Worm (Caenorhabditis elegans) whole organism, L4 larva: ENCODE measurements around the gene acl-9.

Experiments used
- D1046.2 ChIP-seq: fragments of 200-800 bp; sonication (Bioruptor generic); IDR thresholded peaks from 2 replicates; pipeline ENCODE4 v1.3.6; 2022; ENCODE audit warnings: missing genetic modification characterization, missing compliant biosample characterization
- F10B5.3 ChIP-seq: sonication (generic microtip); optimal IDR thresholded peaks from 2 replicates; lab custom pipeline; 2016; ENCODE audit warnings: mild to moderate bottlenecking, missing genetic modification characterization, missing compliant biosample characterization
- F37D6.2 ChIP-seq: sonication (generic microtip); optimal IDR thresholded peaks from 2 replicates; lab custom pipeline; 2016; ENCODE audit warnings: mild to moderate bottlenecking, missing genetic modification characterization, missing compliant biosample characterization
- F49E8.2 ChIP-seq: sonication (generic microtip); optimal IDR thresholded peaks from 2 replicates; lab custom pipeline; 2016; ENCODE audit warnings: missing compliant biosample characterization, mild to moderate bottlenecking, missing genetic modification characterization, borderline replicate concordance
- Y48G9A.11 ChIP-seq: fragments of 200-800 bp; sonication (Bioruptor generic); IDR thresholded peaks from 2 replicates; pipeline ENCODE4 v1.3.6; 2022; ENCODE audit warnings: missing genetic modification reagents, missing genetic modification characterization, missing compliant biosample characterization
- ama-1 ChIP-seq: fragments of 150-350 bp; optimal IDR thresholded peaks from 2 replicates; lab custom pipeline; 2014; ENCODE audit warnings: inconsistent platforms, mixed read lengths
- attf-4 ChIP-seq: sonication (generic microtip); optimal IDR thresholded peaks from 3 replicates; lab custom pipeline; 2017; ENCODE audit warnings: missing biosample characterization, missing genetic modification characterization
- ctbp-1 ChIP-seq: fragments of 200-800 bp; sonication (Bioruptor generic); IDR thresholded peaks from 2 replicates; pipeline ENCODE4 v1.3.6; 2022; ENCODE audit warnings: missing genetic modification reagents, missing genetic modification characterization, missing compliant biosample characterization
- daf-16 ChIP-seq, 3 experiments: sonication (generic microtip); optimal IDR thresholded peaks; 2 replicates each; lab custom pipeline; 2016 to 2017; ENCODE audit warnings: missing genetic modification characterization in 3 of 3, missing genetic modification reagents in 3 of 3, mild to moderate bottlenecking in 2 of 3, missing compliant biosample characterization in 2 of 3, missing biosample characterization in 1 of 3, moderate library complexity in 1 of 3
- daf-8 ChIP-seq: fragments of 200-800 bp; sonication (Bioruptor generic); IDR thresholded peaks from 2 replicates; pipeline ENCODE4 v1.3.6; 2022; ENCODE audit warnings: missing genetic modification characterization, missing compliant biosample characterization
- dmd-6 ChIP-seq: fragments of 200-800 bp; sonication (Bioruptor generic); IDR thresholded peaks from 2 replicates; pipeline ENCODE4 v1.3.6; 2022; ENCODE audit warnings: missing genetic modification reagents, missing genetic modification characterization, missing compliant biosample characterization
- dmd-8 ChIP-seq: fragments of 200-800 bp; sonication (Bioruptor generic); IDR thresholded peaks from 2 replicates; pipeline ENCODE4 v1.3.6; 2022; ENCODE audit warnings: missing genetic modification characterization, missing compliant biosample characterization
- dmd-9 ChIP-seq: fragments of 200-800 bp; sonication (Bioruptor generic); IDR thresholded peaks from 2 replicates; pipeline ENCODE4 v1.3.6; 2022; ENCODE audit warnings: missing genetic modification reagents, missing genetic modification characterization, missing compliant biosample characterization
- egl-27 ChIP-seq: sonication (generic microtip); optimal IDR thresholded peaks from 3 replicates; lab custom pipeline; 2017; ENCODE audit warnings: missing biosample characterization, missing genetic modification reagents, missing genetic modification characterization
- egl-43 ChIP-seq: fragments of 200-800 bp; sonication (Bioruptor generic); IDR thresholded peaks from 2 replicates; pipeline ENCODE4 v1.3.6; 2022; ENCODE audit warnings: missing genetic modification reagents, missing genetic modification characterization, missing compliant biosample characterization
- fos-1 ChIP-seq: fragments of 150-350 bp; optimal IDR thresholded peaks from 2 replicates; lab custom pipeline; 2014; ENCODE audit warnings: missing biosample characterization, missing genetic modification characterization
- gei-8 ChIP-seq: fragments of 200-800 bp; sonication (Bioruptor generic); optimal IDR thresholded peaks from 2 replicates; lab custom pipeline; 2018; ENCODE audit warnings: mild to moderate bottlenecking, missing genetic modification characterization, missing compliant biosample characterization
- hif-1 ChIP-seq, 2 experiments: sonication (generic microtip); optimal IDR thresholded peaks; 2 replicates each; lab custom pipeline; 2016 to 2017; ENCODE audit warnings: missing compliant biosample characterization in 2 of 2, missing genetic modification characterization in 2 of 2, missing genetic modification reagents in 2 of 2, missing genotype in 2 of 2, mild to moderate bottlenecking in 1 of 2
- hlh-11 ChIP-seq: fragments of 200-800 bp; sonication (Bioruptor generic); optimal IDR thresholded peaks from 2 replicates; lab custom pipeline; 2018; ENCODE audit warnings: mild to moderate bottlenecking, missing genetic modification characterization, missing compliant biosample characterization
- hlh-30 ChIP-seq: sonication (generic microtip); optimal IDR thresholded peaks from 2 replicates; lab custom pipeline; 2017; ENCODE audit warnings: antibody characterized with exemption, mild to moderate bottlenecking, missing genetic modification characterization, missing compliant biosample characterization; ENCODE audit not compliant: insufficient read depth
- hmg-1.1 ChIP-seq: fragments of 200-800 bp; sonication (Bioruptor generic); IDR thresholded peaks from 2 replicates; pipeline ENCODE4 v1.3.6; 2022; ENCODE audit warnings: missing genetic modification reagents, missing genetic modification characterization, missing compliant biosample characterization
- jun-1 ChIP-seq: fragments of 150-350 bp; optimal IDR thresholded peaks from 2 replicates; lab custom pipeline; 2014; ENCODE audit warnings: missing biosample characterization, missing genetic modification reagents, missing genetic modification characterization
- lim-7 ChIP-seq: fragments of 200-800 bp; sonication (Bioruptor generic); IDR thresholded peaks from 2 replicates; pipeline ENCODE4 v1.3.6; 2022; ENCODE audit warnings: missing genetic modification characterization, missing compliant biosample characterization
- lin-1 ChIP-seq: fragments of 200-800 bp; sonication (Bioruptor generic); IDR thresholded peaks from 2 replicates; pipeline ENCODE4 v1.3.6; 2022; ENCODE audit warnings: missing genetic modification reagents, missing genetic modification characterization, missing compliant biosample characterization
- lin-38 ChIP-seq: fragments of 200-800 bp; sonication (Bioruptor generic); IDR thresholded peaks from 2 replicates; pipeline ENCODE4 v1.3.6; 2022; ENCODE audit warnings: missing genetic modification reagents, missing genetic modification characterization, missing compliant biosample characterization
- lsy-2 ChIP-seq, 2 experiments: fragments of 150-350 bp in 1 of 2; sonication (generic microtip) in 1 of 2; optimal IDR thresholded peaks; 2 replicates each; lab custom pipeline; 2014 to 2017; ENCODE audit warnings: missing biosample characterization in 2 of 2, missing genetic modification characterization in 2 of 2
- madf-5 ChIP-seq, 2 experiments: fragments of 200-800 bp; sonication (Bioruptor generic); IDR thresholded peaks; 2 replicates each; pipeline ENCODE4 v1.3.6; 2022; ENCODE audit warnings: missing compliant biosample characterization in 2 of 2, missing genetic modification characterization in 2 of 2
- mdt-29 ChIP-seq: fragments of 200-800 bp; sonication (Bioruptor generic); IDR thresholded peaks from 2 replicates; pipeline ENCODE4 v1.3.6; 2022; ENCODE audit warnings: missing genetic modification reagents, missing genetic modification characterization, missing compliant biosample characterization
- mxl-2 ChIP-seq: fragments of 200-800 bp; sonication (Bioruptor generic); conservative IDR thresholded peaks from 2 replicates; pipeline ENCODE4 v1.3.6; 2022; ENCODE audit warnings: missing genetic modification reagents, missing genetic modification characterization, missing compliant biosample characterization
- nhr-10 ChIP-seq: fragments of 150-350 bp; optimal IDR thresholded peaks from 2 replicates; lab custom pipeline; 2014; ENCODE audit warnings: missing biosample characterization, missing genetic modification characterization
- nhr-11 ChIP-seq: fragments of 150-350 bp; optimal IDR thresholded peaks from 2 replicates; lab custom pipeline; 2014; ENCODE audit warnings: missing biosample characterization, missing genetic modification characterization
- nhr-25 ChIP-seq: sonication (generic microtip); optimal IDR thresholded peaks from 2 replicates; lab custom pipeline; 2017; ENCODE audit warnings: missing genetic modification characterization, mild to moderate bottlenecking, missing compliant biosample characterization, antibody characterized with exemption, moderate library complexity, borderline replicate concordance; ENCODE audit not compliant: insufficient read depth
- nhr-28 ChIP-seq: fragments of 150-350 bp; optimal IDR thresholded peaks from 2 replicates; lab custom pipeline; 2014; ENCODE audit warnings: missing biosample characterization, missing genetic modification characterization
- nhr-48 ChIP-seq: sonication (generic microtip); optimal IDR thresholded peaks from 2 replicates; lab custom pipeline; 2016; ENCODE audit warnings: mild to moderate bottlenecking, missing genetic modification characterization, missing compliant biosample characterization
- php-3 ChIP-seq: fragments of 200-800 bp; sonication (Bioruptor generic); IDR thresholded peaks from 2 replicates; pipeline ENCODE4 v1.3.6; 2022; ENCODE audit warnings: missing genetic modification reagents, missing genetic modification characterization, missing compliant biosample characterization
- saeg-2 ChIP-seq: fragments of 200-800 bp; sonication (Bioruptor generic); IDR thresholded peaks from 2 replicates; pipeline ENCODE4 v1.3.6; 2022; ENCODE audit warnings: missing genetic modification reagents, missing genetic modification characterization, missing compliant biosample characterization
- sdz-12 ChIP-seq: fragments of 200-800 bp; sonication (Bioruptor generic); optimal IDR thresholded peaks from 2 replicates; lab custom pipeline; 2018; ENCODE audit warnings: mild to moderate bottlenecking, missing genetic modification characterization, missing compliant biosample characterization
- set-16 ChIP-seq: fragments of 200-800 bp; sonication (Bioruptor generic); IDR thresholded peaks from 2 replicates; pipeline ENCODE4 v1.3.6; 2022; ENCODE audit warnings: missing genetic modification reagents, missing genetic modification characterization, missing compliant biosample characterization
- skn-1 ChIP-seq: fragments of 150-350 bp; optimal IDR thresholded peaks from 2 replicates; lab custom pipeline; 2014; ENCODE audit warnings: missing biosample characterization, missing genetic modification characterization
- snpc-1.2 ChIP-seq: fragments of 200-800 bp; sonication (Bioruptor generic); IDR thresholded peaks from 2 replicates; pipeline ENCODE4 v1.3.6; 2022; ENCODE audit warnings: missing genetic modification reagents, missing genetic modification characterization, missing compliant biosample characterization
- spr-3 ChIP-seq: fragments of 200-800 bp; sonication (Bioruptor generic); optimal IDR thresholded peaks from 2 replicates; lab custom pipeline; 2018; ENCODE audit warnings: mild to moderate bottlenecking, missing genetic modification characterization, missing compliant biosample characterization
- unc-62 ChIP-seq, 3 experiments: fragments of 150-350 bp in 1 of 3; sonication (generic microtip); optimal IDR thresholded peaks in 2 of 3; peaks in 1 of 3; 1 replicate in 1 of 3; 2 replicates in 2 of 3; lab custom pipeline; 2014 to 2017; ENCODE audit warnings: missing biosample characterization in 3 of 3, missing genetic modification characterization in 3 of 3, missing genetic modification reagents in 3 of 3, missing genotype in 1 of 3
- zfp-3 ChIP-seq: fragments of 200-800 bp; sonication (Bioruptor generic); conservative IDR thresholded peaks from 2 replicates; pipeline ENCODE4 v1.3.6; 2022; ENCODE audit warnings: missing genetic modification reagents, missing genetic modification characterization, missing compliant biosample characterization
- zip-2 ChIP-seq: fragments of 150-350 bp; optimal IDR thresholded peaks from 2 replicates; lab custom pipeline; 2014; ENCODE audit warnings: missing biosample characterization, missing genetic modification characterization

Gene acl-9

ce11 chrV:6425927-6426326, 27.1 kb upstream of the acl-9 start, which contains the start of gene T05H4.11 (continued):
- TF ChIP-seq F49E8.2 = no peak
- no peak for TF ChIP-seq attf-4 (tag; lab: Kevin White, UChicago)
- TF ChIP-seq saeg-2 (GFP tag; lab: Robert Waterston, UW) = no peak
- TF ChIP-seq daf-16 (GFP tag; optimal IDR thresholded peaks at IDR 0.05; lab: Kevin White, UChicago) = no peak
- TF ChIP-seq daf-16 (tag; optimal IDR thresholded peaks at IDR 0.05; lab: Kevin White, UChicago) = peak; percentile 70
- no peak for TF ChIP-seq madf-5 (GFP tag; IDR thresholded peaks at IDR 0.05; lab: Robert Waterston, UW)
- TF ChIP-seq dmd-8 (GFP tag; lab: Robert Waterston, UW) = no peak
- TF ChIP-seq mxl-2 = no peak
- TF ChIP-seq dmd-6 (GFP tag; lab: Robert Waterston, UW) = 0 out of 2 replicates have a peak, but pooled peaks have one; percentile 6
- no peak for TF ChIP-seq jun-1
- TF ChIP-seq php-3 (GFP tag; lab: Robert Waterston, UW) = no peak
- TF ChIP-seq lin-1 (GFP tag; lab: Robert Waterston, UW) = no peak
- no peak for TF ChIP-seq dmd-9
- TF ChIP-seq daf-8 = no peak
- no peak for TF ChIP-seq hmg-1.1 (GFP tag; lab: Robert Waterston, UW)
- TF ChIP-seq nhr-28 = peak; percentile 14

ce11 chrV:6426843-6427242, 26.2 kb upstream of the acl-9 start, which contains the start of gene atp-4:
atp-4 (minus strand) TSS chrV:6427112.
- no peak for TF ChIP-seq snpc-1.2 (GFP tag; lab: Robert Waterston, UW)
- peak; percentile 87 for TF ChIP-seq ama-1 (lab: Kevin White, UChicago)
- peak in 1 of 2 experiments; percentile 63 for TF ChIP-seq unc-62 (GFP tag; optimal IDR thresholded peaks at IDR 0.05 in 1 of 2; lab: Kevin White, UChicago)
- no peak for TF ChIP-seq unc-62 (tag; optimal IDR thresholded peaks at IDR 0.05; lab: Kevin White, UChicago)
- TF ChIP-seq mdt-29 (GFP tag; lab: Robert Waterston, UW) = 0 out of 2 replicates have a peak, but pooled peaks have one; percentile 15
- peak; percentile 72 for TF ChIP-seq Y48G9A.11 (GFP tag; lab: Robert Waterston, UW)
- TF ChIP-seq madf-5 (GFP tag; IDR thresholded peaks at IDR 0.05; lab: Robert Waterston, UW) = 0 out of 4 replicates have a peak, but pooled peaks of 1 of the 2 experiments have one; percentile 67
- TF ChIP-seq lim-7 = peak; percentile 29; the same call in 1 of the 2 replicates
- TF ChIP-seq ctbp-1 (GFP tag; lab: Robert Waterston, UW) = no peak
- TF ChIP-seq dmd-8 (GFP tag; lab: Robert Waterston, UW) = 0 out of 2 replicates have a peak, but pooled peaks have one; percentile 25
- TF ChIP-seq gei-8 = no peak
- TF ChIP-seq D1046.2 = 0 out of 2 replicates have a peak, but pooled peaks have one; percentile 76
- TF ChIP-seq egl-43 = peak; percentile 14; the same call in 1 of the 2 replicates
- TF ChIP-seq set-16 (GFP tag; lab: Robert Waterston, UW) = peak; percentile 68
- 0 out of 2 replicates have a peak, but pooled peaks have one; percentile 15 for TF ChIP-seq dmd-9
- TF ChIP-seq F37D6.2 = no peak
- TF ChIP-seq sdz-12 = peak; percentile 51
- TF ChIP-seq, all 104 proteins: peak for 12

ce11 chrV:6427433-6427832, 25.6 kb upstream of the acl-9 start:
- TF ChIP-seq lin-38 (GFP tag; lab: Robert Waterston, UW) (peak; percentile 57), spr-3 (no peak), Y48G9A.11 (GFP tag; lab: Robert Waterston, UW) (no peak), unc-62 (GFP tag; optimal IDR thresholded peaks at IDR 0.05 in 1 of 2; lab: Kevin White, UChicago) (no peak), unc-62 (tag; optimal IDR thresholded peaks at IDR 0.05; lab: Kevin White, UChicago) (no peak), nhr-48 (tag; lab: Kevin White, UChicago) (no peak), zfp-3 (peak; percentile 50; the same call in 1 of the 2 replicates), hlh-11 (tag; lab: Kevin White, UChicago) (peak; percentile 20), dmd-6 (GFP tag; lab: Robert Waterston, UW) (0 out of 2 replicates have a peak, but pooled peaks have one; percentile 12), F10B5.3 (tag; lab: Kevin White, UChicago) (no peak), skn-1 (tag; lab: Kevin White, UChicago) (no peak), hif-1 (tag; optimal IDR thresholded peaks at IDR 0.05; lab: Kevin White, UChicago) (no peak), nhr-28 (no peak), hlh-30 (tag; lab: Kevin White, UChicago) (peak; percentile 28), daf-16 (GFP tag; optimal IDR thresholded peaks at IDR 0.05; lab: Kevin White, UChicago) (no peak), daf-16 (tag; optimal IDR thresholded peaks at IDR 0.05; lab: Kevin White, UChicago) (peak; percentile 25), attf-4 (tag; lab: Kevin White, UChicago) (no peak), lsy-2 (tag; optimal IDR thresholded peaks at IDR 0.05; lab: Kevin White, UChicago) (peak in 1 of 2 experiments; percentile 76), snpc-1.2 (GFP tag; lab: Robert Waterston, UW) (no peak), egl-27 (tag; lab: Kevin White, UChicago) (no peak), zip-2 (tag; lab: Kevin White, UChicago) (no peak), nhr-11 (tag; lab: Kevin White, UChicago) (no peak), fos-1 (no peak), hmg-1.1 (GFP tag; lab: Robert Waterston, UW) (no peak), nhr-10 (no peak), dmd-8 (GFP tag; lab: Robert Waterston, UW) (no peak), nhr-25 (tag; lab: Kevin White, UChicago) (no peak)
